Worm (Caenorhabditis elegans) whole organism, mixed stage, embryonic: ENCODE data around the gene Y97E10AR.1.

ENCODE experiments used
- M03D4.4 ChIP-seq: sonication (generic microtip); optimal IDR thresholded peaks from 2 replicates; lab custom pipeline; 2017; ENCODE audit warnings: mild to moderate bottlenecking, missing genetic modification characterization, missing compliant biosample characterization
- bed-3 ChIP-seq: fragments of 200-800 bp; sonication (Bioruptor generic); optimal IDR thresholded peaks from 3 replicates; lab custom pipeline; 2018; ENCODE audit warnings: mild to moderate bottlenecking, missing genetic modification characterization, moderate library complexity, missing compliant biosample characterization
- ceh-39 ChIP-seq: fragments of 150-350 bp; optimal IDR thresholded peaks from 2 replicates; lab custom pipeline; 2014; ENCODE audit warnings: missing biosample characterization, missing genetic modification characterization
- ceh-43 ChIP-seq: fragments of 200-800 bp; sonication (Bioruptor generic); optimal IDR thresholded peaks from 2 replicates; lab custom pipeline; 2018; ENCODE audit warnings: mild to moderate bottlenecking, missing genetic modification characterization, moderate library complexity, missing compliant biosample characterization
- ceh-83 ChIP-seq: fragments of 200-800 bp; sonication (Bioruptor generic); optimal IDR thresholded peaks from 2 replicates; lab custom pipeline; 2018; ENCODE audit warnings: mild to moderate bottlenecking, missing genetic modification characterization, missing compliant biosample characterization
- ces-1 ChIP-seq: fragments of 150-350 bp; optimal IDR thresholded peaks from 2 replicates; lab custom pipeline; 2014; ENCODE audit warnings: missing biosample characterization, missing genetic modification reagents, missing genetic modification characterization
- cnd-1 ChIP-seq: fragments of 200-800 bp; sonication (Bioruptor generic); optimal IDR thresholded peaks from 2 replicates; lab custom pipeline; 2018; ENCODE audit warnings: mild to moderate bottlenecking, missing genetic modification characterization, missing compliant biosample characterization
- drap-1 ChIP-seq: fragments of 200-800 bp; sonication (Bioruptor generic); optimal IDR thresholded peaks from 3 replicates; lab custom pipeline; 2018; ENCODE audit warnings: mild to moderate bottlenecking, missing genetic modification characterization, missing compliant biosample characterization
- elt-3 ChIP-seq: fragments of 150-350 bp; optimal IDR thresholded peaks from 2 replicates; lab custom pipeline; 2014; ENCODE audit warnings: missing biosample characterization, missing genetic modification characterization
- flh-1 ChIP-seq: fragments of 200-800 bp; sonication (Bioruptor generic); optimal IDR thresholded peaks from 2 replicates; lab custom pipeline; 2018; ENCODE audit warnings: mild to moderate bottlenecking, missing genetic modification characterization, moderate library complexity, missing compliant biosample characterization
- ham-2 ChIP-seq: fragments of 200-800 bp; sonication (Bioruptor generic); optimal IDR thresholded peaks from 2 replicates; lab custom pipeline; 2018; ENCODE audit warnings: mild to moderate bottlenecking, missing genetic modification characterization, missing compliant biosample characterization
- hlh-1 ChIP-seq: fragments of 150-350 bp; optimal IDR thresholded peaks from 2 replicates; lab custom pipeline; 2014; ENCODE audit warnings: missing biosample characterization, missing genetic modification reagents, missing genetic modification characterization
- lin-13 ChIP-seq: fragments of 150-350 bp; optimal IDR thresholded peaks from 2 replicates; lab custom pipeline; 2014; ENCODE audit warnings: missing biosample characterization, missing genetic modification characterization
- lsy-2 ChIP-seq: fragments of 150-350 bp; optimal IDR thresholded peaks from 2 replicates; lab custom pipeline; 2014; ENCODE audit warnings: missing biosample characterization, missing genetic modification characterization
- mab-5 ChIP-seq: fragments of 150-350 bp; optimal IDR thresholded peaks from 2 replicates; lab custom pipeline; 2014; ENCODE audit warnings: missing biosample characterization, missing genetic modification characterization
- mep-1 ChIP-seq: fragments of 150-350 bp; optimal IDR thresholded peaks from 2 replicates; lab custom pipeline; 2017; ENCODE audit warnings: missing biosample characterization, missing genetic modification reagents, missing genetic modification characterization, inconsistent platforms
- mls-2 ChIP-seq: sonication (generic microtip); optimal IDR thresholded peaks from 2 replicates; lab custom pipeline; 2016; ENCODE audit warnings: mild to moderate bottlenecking, missing genetic modification characterization, moderate library complexity, missing compliant biosample characterization
- nhr-12 ChIP-seq: fragments of 150-350 bp; optimal IDR thresholded peaks from 2 replicates; lab custom pipeline; 2014; ENCODE audit warnings: missing biosample characterization, missing genetic modification characterization
- nhr-2 ChIP-seq: fragments of 150-350 bp; optimal IDR thresholded peaks from 2 replicates; lab custom pipeline; 2014; ENCODE audit warnings: missing biosample characterization, missing genetic modification characterization
- nhr-237 ChIP-seq: fragments of 150-350 bp; optimal IDR thresholded peaks from 2 replicates; lab custom pipeline; 2014; ENCODE audit warnings: missing biosample characterization, missing genetic modification characterization
- nhr-76 ChIP-seq: sonication (generic microtip); optimal IDR thresholded peaks from 2 replicates; lab custom pipeline; 2017; ENCODE audit warnings: missing biosample characterization, missing genetic modification characterization
- pha-4 ChIP-seq: fragments of 150-350 bp; optimal IDR thresholded peaks from 2 replicates; lab custom pipeline; 2018; ENCODE audit warnings: missing biosample characterization, missing genetic modification reagents, missing genetic modification characterization
- sem-2 ChIP-seq: fragments of 200-800 bp; sonication (Bioruptor generic); optimal IDR thresholded peaks from 2 replicates; lab custom pipeline; 2018; ENCODE audit warnings: mild to moderate bottlenecking, missing genetic modification characterization, missing compliant biosample characterization
- snpc-4 ChIP-seq: fragments of 150-350 bp; optimal IDR thresholded peaks from 2 replicates; lab custom pipeline; 2014; ENCODE audit warnings: missing biosample characterization, missing genetic modification characterization
- sptf-1 ChIP-seq: sonication (generic microtip); optimal IDR thresholded peaks from 2 replicates; lab custom pipeline; 2017; ENCODE audit warnings: mild to moderate bottlenecking, missing genetic modification characterization, moderate library complexity, missing compliant biosample characterization
- tbx-8 ChIP-seq: fragments of 200-800 bp; sonication (Bioruptor generic); optimal IDR thresholded peaks from 2 replicates; lab custom pipeline; 2018; ENCODE audit warnings: mild to moderate bottlenecking, missing genetic modification characterization, moderate library complexity, missing compliant biosample characterization
- unc-120 ChIP-seq: sonication (generic microtip); optimal IDR thresholded peaks from 2 replicates; lab custom pipeline; 2017; ENCODE audit warnings: missing genetic modification characterization, missing compliant biosample characterization; ENCODE audit not compliant: poor library complexity, severe bottlenecking
- unc-39 ChIP-seq: fragments of 150-350 bp; optimal IDR thresholded peaks from 2 replicates; lab custom pipeline; 2014; ENCODE audit warnings: missing biosample characterization, missing genetic modification characterization
- unc-62 ChIP-seq: fragments of 150-350 bp; optimal IDR thresholded peaks from 2 replicates; lab custom pipeline; 2014; ENCODE audit warnings: missing biosample characterization, missing genetic modification reagents, missing genetic modification characterization
- zip-8 ChIP-seq: fragments of 150-350 bp; optimal IDR thresholded peaks from 2 replicates; lab custom pipeline; 2014; ENCODE audit warnings: missing biosample characterization, missing genetic modification characterization
- ztf-11 ChIP-seq: fragments of 150-350 bp; optimal IDR thresholded peaks from 2 replicates; lab custom pipeline; 2014; ENCODE audit warnings: missing biosample characterization, missing genetic modification characterization

Gene Y97E10AR.1

ce11 chrV:8024752-8025151 is 23.5 kb downstream of the Y97E10AR.1 start, which contains the start of gene F43H9.3:
TSS of gene F43H9.3 (minus strand) at chrV:8024940.
- TF ChIP-seq lsy-2 (tag; lab: Kevin White, UChicago) (peak; percentile 85), pha-4 (tag; lab: Kevin White, UChicago) (no peak), sptf-1 (no peak)
- TF ChIP-seq, all 35 proteins: peak for 1

- TF ChIP-seq mls-2 (tag; lab: Kevin White, UChicago) (no peak), unc-120 (no peak), nhr-2 (tag; lab: Kevin White, UChicago) (no peak), ceh-83 (GFP tag; lab: Kevin White, UChicago) (no peak), cnd-1 (tag; lab: Kevin White, UChicago) (no peak), nhr-237 (tag; lab: Kevin White, UChicago) (no peak), snpc-4 (tag; lab: Kevin White, UChicago) (no peak), bed-3 (GFP tag; lab: Kevin White, UChicago) (no peak), ces-1 (GFP tag; lab: Kevin White, UChicago) (no peak), pha-4 (tag; lab: Kevin White, UChicago) (no peak), tbx-8 (GFP tag; lab: Kevin White, UChicago) (no peak), flh-1 (GFP tag; lab: Kevin White, UChicago) (no peak), mep-1 (no peak), ceh-43 (GFP tag; lab: Kevin White, UChicago) (no peak), lsy-2 (tag; lab: Kevin White, UChicago) (no peak), unc-62 (GFP tag; lab: Kevin White, UChicago) (no peak), hlh-1 (tag; lab: Kevin White, UChicago) (no peak), ceh-39 (no peak)
Measured at ce11 chrV:8025259-8025658, 24.0 kb downstream of the Y97E10AR.1 start.

ce11 chrV:8026343-8026742 is 25.1 kb downstream of the Y97E10AR.1 start, which contains the start of gene F43H9.4:
TSS of gene F43H9.4 (plus strand) at chrV:8026708.
- TF ChIP-seq nhr-76 (tag; lab: Kevin White, UChicago) (no peak), nhr-2 (tag; lab: Kevin White, UChicago) (no peak), sptf-1 (no peak), ceh-39 (no peak), zip-8 (tag; lab: Kevin White, UChicago) (no peak), ceh-83 (GFP tag; lab: Kevin White, UChicago) (no peak), ztf-11 (tag; lab: Kevin White, UChicago) (no peak), unc-62 (GFP tag; lab: Kevin White, UChicago) (no peak), elt-3 (tag; lab: Kevin White, UChicago) (no peak), nhr-237 (tag; lab: Kevin White, UChicago) (no peak), M03D4.4 (tag; lab: Kevin White, UChicago) (no peak), ham-2 (GFP tag; lab: Kevin White, UChicago) (no peak), flh-1 (GFP tag; lab: Kevin White, UChicago) (no peak), ceh-43 (GFP tag; lab: Kevin White, UChicago) (no peak), unc-39 (tag; lab: Kevin White, UChicago) (no peak), sem-2 (GFP tag; lab: Kevin White, UChicago) (no peak), mab-5 (tag; lab: Kevin White, UChicago) (no peak), snpc-4 (tag; lab: Kevin White, UChicago) (no peak), nhr-12 (tag; lab: Kevin White, UChicago) (no peak), mep-1 (no peak)
- TF ChIP-seq, all 35 proteins: peak for 0

ce11 chrV:8027429-8028142 is 26.3 kb downstream of the Y97E10AR.1 start:
- TF ChIP-seq ces-1 (GFP tag; lab: Kevin White, UChicago): no peak
- TF ChIP-seq lin-13: no peak
- no peak for TF ChIP-seq unc-120
- no peak for TF ChIP-seq bed-3 (GFP tag; lab: Kevin White, UChicago)
- TF ChIP-seq nhr-76 (tag; lab: Kevin White, UChicago): no peak
- TF ChIP-seq drap-1 (GFP tag; lab: Kevin White, UChicago): no peak
- no peak for TF ChIP-seq ham-2 (GFP tag; lab: Kevin White, UChicago)
- TF ChIP-seq hlh-1 (tag; lab: Kevin White, UChicago): no peak
- TF ChIP-seq mab-5 (tag; lab: Kevin White, UChicago): no peak
- TF ChIP-seq mep-1: no peak
